Fruit fly (Drosophila melanogaster): Measurements from ENCODE around the gene Nufip.

Nufip gene

dm6 chr3L:18756293-18756887, 8.2 kb upstream of the Nufip start (continued):
- TF ChIP-seq CG15269 (tag; optimal IDR thresholded peaks at IDR 0.05) (peak; percentile 58), Fer1 (GFP tag; optimal IDR thresholded peaks at IDR 0.05) (peak; percentile 42), pros (GFP tag; optimal IDR thresholded peaks at IDR 0.05) (no peak), sisA (GFP tag; IDR thresholded peaks at IDR 0.05) (no peak; the same call in 1 of the 2 replicates), ATbp (GFP tag; optimal IDR thresholded peaks at IDR 0.05) (peak; percentile 56), CG2202 (tag; optimal IDR thresholded peaks at IDR 0.05) (no peak), D19B (GFP tag; optimal IDR thresholded peaks at IDR 0.05) (no peak), CG11398 (GFP tag; optimal IDR thresholded peaks at IDR 0.05) (no peak), H15 (GFP tag; IDR thresholded peaks at IDR 0.05) (no peak), CG3163 (GFP tag; optimal IDR thresholded peaks at IDR 0.05) (no peak), bsh (GFP tag; optimal IDR thresholded peaks at IDR 0.05) (peak in 1 of 2 experiments; percentile 45), CG12219 (GFP tag; optimal IDR thresholded peaks at IDR 0.05) (no peak), Hsf (GFP tag; optimal IDR thresholded peaks at IDR 0.05) (peak; percentile 35), CG1233 (GFP tag; optimal IDR thresholded peaks at IDR 0.05) (no peak), ssp (GFP tag; IDR thresholded peaks at IDR 0.05) (no peak), CG17359 (tag; optimal IDR thresholded peaks at IDR 0.05) (peak; percentile 77), CG14710 (tag; optimal IDR thresholded peaks at IDR 0.05) (peak; percentile 26), gsb (GFP tag; IDR thresholded peaks at IDR 0.05) (no peak), CG16815 (GFP tag; optimal IDR thresholded peaks at IDR 0.05) (no peak), B-H1 (GFP tag; IDR thresholded peaks at IDR 0.05) (peak; percentile 53; the same call in 2 of the 3 replicates), zen2 (GFP tag; IDR thresholded peaks at IDR 0.05; ENCODE audit: partially characterized antibody) (no peak), CG1603 (tag; optimal IDR thresholded peaks at IDR 0.05) (peak; percentile 11), CG2120 (GFP tag; optimal IDR thresholded peaks at IDR 0.05) (peak; percentile 19), Gug (GFP tag; IDR thresholded peaks at IDR 0.05) (no peak), CG1602 (GFP tag; optimal IDR thresholded peaks at IDR 0.05) (peak; percentile 36), Xrp1 (GFP tag; IDR thresholded peaks at IDR 0.05) (peak; percentile 54; the same call in 1 of the 2 replicates), CG8089 (GFP tag; optimal IDR thresholded peaks at IDR 0.05) (no peak), CG17361 (GFP tag; IDR thresholded peaks at IDR 0.05) (peak; percentile 89), CG32532 (GFP tag; IDR thresholded peaks at IDR 0.05) (no peak; the same call in 1 of the 2 replicates), CG10209 (GFP tag; optimal IDR thresholded peaks at IDR 0.05) (no peak), CG4707 (GFP tag; optimal IDR thresholded peaks at IDR 0.05) (no peak), CG8944 (GFP tag; optimal IDR thresholded peaks at IDR 0.05) (no peak), Oaz (GFP tag; IDR thresholded peaks at IDR 0.05) (0 out of 2 replicates have a peak, but pooled peaks have one; percentile 37), chn (GFP tag; optimal IDR thresholded peaks at IDR 0.05) (peak; percentile 15), nerfin-1 (tag; optimal IDR thresholded peaks at IDR 0.05) (peak; percentile 55), CG4820 (GFP tag; optimal IDR thresholded peaks at IDR 0.05) (peak; percentile 48), psq (GFP tag; optimal IDR thresholded peaks at IDR 0.05) (no peak), Abd-B (GFP tag; optimal IDR thresholded peaks at IDR 0.05) (no peak), chm (GFP tag; IDR thresholded peaks at IDR 0.05) (no peak), pnt (GFP tag; optimal IDR thresholded peaks at IDR 0.05) (no peak), ttk (GFP tag; IDR thresholded peaks at IDR 0.05) (no peak; the same call in 1 of the 2 replicates), CG4282 (GFP tag; optimal IDR thresholded peaks at IDR 0.05) (no peak), pita (GFP tag; optimal IDR thresholded peaks at IDR 0.05) (no peak), CG10654 (GFP tag; optimal IDR thresholded peaks at IDR 0.05) (peak; percentile 24), lola (GFP tag; optimal IDR thresholded peaks at IDR 0.05) (no peak), NC2β (GFP tag; optimal IDR thresholded peaks at IDR 0.05) (no peak), CG9215 (GFP tag; IDR thresholded peaks at IDR 0.05) (no peak), CG8388 (GFP tag; optimal IDR thresholded peaks at IDR 0.05) (peak; percentile 43), al (GFP tag; IDR thresholded peaks at IDR 0.05) (no peak), Asciz (GFP tag; optimal IDR thresholded peaks at IDR 0.05) (peak; percentile 71)

All from whole organism, embryonic.